Worm (Caenorhabditis elegans) whole organism, midembryonic: ENCODE data around the gene mdh-2.

Experiments used
- T22C8.4 ChIP-seq: fragments of 200-800 bp; sonication (Bioruptor generic); IDR thresholded peaks from 2 replicates; pipeline ENCODE4 v1.3.6; 2022; ENCODE audit warnings: missing genetic modification characterization, missing compliant biosample characterization
- cog-1 ChIP-seq: sonication (generic microtip); optimal IDR thresholded peaks from 2 replicates; lab custom pipeline; 2016; ENCODE audit warnings: missing genetic modification characterization, missing compliant biosample characterization
- flt-1 ChIP-seq: fragments of 200-800 bp; sonication (Bioruptor generic); IDR thresholded peaks from 2 replicates; pipeline ENCODE4 v1.3.6; 2022; ENCODE audit warnings: missing genetic modification characterization, missing compliant biosample characterization
- ztf-23 ChIP-seq: fragments of 200-800 bp; sonication (Bioruptor generic); IDR thresholded peaks from 2 replicates; pipeline ENCODE4 v1.3.6; 2022; ENCODE audit warnings: missing genetic modification reagents, missing genetic modification characterization, missing compliant biosample characterization

ce11 chrIII:6615064-6615463 is 7.2 kb upstream of the mdh-2 start, which contains the start of gene cmtr-2:
- no peak for TF ChIP-seq cog-1 (tag; lab: Kevin White, UChicago)
- no peak for TF ChIP-seq flt-1 (GFP tag; lab: Robert Waterston, UW)
- no peak for TF ChIP-seq T22C8.4 (GFP tag; lab: Robert Waterston, UW)
- TF ChIP-seq ztf-23 (GFP tag; lab: Robert Waterston, UW) = no peak
